Fruit fly (Drosophila melanogaster) whole organism, adult: ENCODE results near the gene Send1.

Source experiments
- CG11617 ChIP-seq: fragments of 200-800 bp; sonication (Bioruptor generic); optimal IDR thresholded peaks from 2 replicates; lab custom pipeline; 2017; ENCODE audit warnings: mild to moderate bottlenecking, missing biosample characterization, missing genetic modification reagents, missing genetic modification characterization
- CG12768 ChIP-seq: fragments of 200-800 bp; sonication (Bioruptor generic); optimal IDR thresholded peaks from 2 replicates; lab custom pipeline; 2017; ENCODE audit warnings: missing biosample characterization, missing genetic modification characterization, mild to moderate bottlenecking, moderate library complexity, missing genetic modification reagents
- CG14711 ChIP-seq: fragments of 200-800 bp; sonication (Bioruptor generic); optimal IDR thresholded peaks from 2 replicates; lab custom pipeline; 2018; ENCODE audit warnings: missing biosample characterization, mild to moderate bottlenecking, missing genetic modification characterization, moderate library complexity
- CG1620 ChIP-seq: fragments of 200-800 bp; sonication (Bioruptor generic); optimal IDR thresholded peaks from 2 replicates; lab custom pipeline; 2016; ENCODE audit warnings: missing biosample characterization, missing genetic modification characterization
- CG33017 ChIP-seq: fragments of 200-800 bp; sonication (Bioruptor generic); optimal IDR thresholded peaks from 2 replicates; lab custom pipeline; 2018; ENCODE audit warnings: missing biosample characterization, mild to moderate bottlenecking, missing genetic modification characterization, moderate library complexity
- CG5204 ChIP-seq: fragments of 200-800 bp; sonication (Bioruptor generic); optimal IDR thresholded peaks from 2 replicates; lab custom pipeline; 2016; ENCODE audit warnings: missing biosample characterization, missing genetic modification characterization
- CG7045 ChIP-seq: fragments of 200-800 bp; sonication (Bioruptor generic); optimal IDR thresholded peaks from 2 replicates; lab custom pipeline; 2017; ENCODE audit warnings: missing biosample characterization, mild to moderate bottlenecking, missing genetic modification characterization
- CG7101 ChIP-seq: fragments of 200-800 bp; sonication (Bioruptor generic); optimal IDR thresholded peaks from 2 replicates; lab custom pipeline; 2018; ENCODE audit warnings: missing biosample characterization, mild to moderate bottlenecking, missing genetic modification characterization, moderate library complexity
- Clk ChIP-seq: fragments of 200-800 bp; sonication (Bioruptor generic); optimal IDR thresholded peaks from 2 replicates; lab custom pipeline; 2017; ENCODE audit warnings: missing biosample characterization, missing genetic modification characterization
- Crg-1 ChIP-seq: fragments of 200-800 bp; sonication (Bioruptor generic); optimal IDR thresholded peaks from 2 replicates; lab custom pipeline; 2016; ENCODE audit warnings: missing biosample characterization, missing genetic modification characterization
- Hr96 ChIP-seq: fragments of 200-800 bp; sonication (Bioruptor generic); optimal IDR thresholded peaks from 2 replicates; lab custom pipeline; 2016; ENCODE audit warnings: missing biosample characterization, missing genetic modification characterization
- Mnt ChIP-seq: fragments of 200-800 bp; sonication (Bioruptor generic); optimal IDR thresholded peaks from 2 replicates; lab custom pipeline; 2016; ENCODE audit warnings: missing biosample characterization, mild to moderate bottlenecking, missing genetic modification characterization
- bab1 ChIP-seq: fragments of 200-800 bp; sonication (Bioruptor generic); optimal IDR thresholded peaks from 3 replicates; lab custom pipeline; 2019; ENCODE audit warnings: missing biosample characterization, mild to moderate bottlenecking, missing genetic modification characterization, moderate library complexity
- cic ChIP-seq: fragments of 200-800 bp; sonication (Bioruptor generic); optimal IDR thresholded peaks from 2 replicates; lab custom pipeline; 2017; ENCODE audit warnings: missing biosample characterization, mild to moderate bottlenecking, missing genetic modification characterization, moderate library complexity
- cnc ChIP-seq, 2 experiments: fragments of >200 bp; optimal IDR thresholded peaks; 2 replicates each; lab custom pipeline; 2017
- kay ChIP-seq: fragments of 200-800 bp; sonication (Bioruptor generic); peaks from one replicate; lab custom pipeline; 2016; ENCODE audit warnings: missing biosample characterization, missing genetic modification characterization, borderline replicate concordance
- ovo ChIP-seq: fragments of 200-800 bp; sonication (Bioruptor generic); optimal IDR thresholded peaks from 2 replicates; lab custom pipeline; 2016; ENCODE audit warnings: missing biosample characterization, missing genetic modification characterization
- pad ChIP-seq: fragments of 200-800 bp; sonication (Bioruptor generic); optimal IDR thresholded peaks from 3 replicates; lab custom pipeline; 2017; ENCODE audit warnings: missing biosample characterization, missing genetic modification characterization, mild to moderate bottlenecking, moderate library complexity, missing genetic modification reagents
- tj ChIP-seq: fragments of 200-800 bp; sonication (Bioruptor generic); optimal IDR thresholded peaks from 3 replicates; lab custom pipeline; 2017; ENCODE audit warnings: missing biosample characterization, mild to moderate bottlenecking, missing genetic modification characterization, moderate library complexity
- toe ChIP-seq: fragments of 200-800 bp; sonication (Bioruptor generic); optimal IDR thresholded peaks from 2 replicates; lab custom pipeline; 2016; ENCODE audit warnings: missing biosample characterization, missing genetic modification characterization

Send1 gene

DNA sequence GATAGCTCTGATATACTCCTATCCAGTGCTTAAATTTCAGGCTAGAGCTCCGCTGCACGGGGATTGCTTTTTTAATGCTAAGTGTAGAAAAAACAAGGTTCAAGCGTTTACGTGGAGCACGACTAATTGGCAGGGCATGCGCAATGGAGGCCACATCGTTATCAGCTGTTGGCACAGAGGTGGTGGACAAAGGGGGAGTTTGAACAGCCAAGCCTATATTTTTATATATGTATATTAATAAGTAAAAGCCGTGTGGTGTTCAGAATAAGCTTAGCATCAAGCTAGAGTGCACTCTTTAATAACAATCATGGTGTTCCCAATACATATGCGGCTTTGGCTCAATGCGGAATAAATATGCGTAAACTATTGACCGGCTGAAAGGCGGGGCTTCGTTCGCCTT, 42.4 kb downstream of the Send1 start, which contains the start of gene CG15385:
Gene CG15385, minus strand, starts transcription at position 94 of the 400 bp plus-strand sequence.
- no peak for TF ChIP-seq Hr96 (GFP tag; lab: Kevin White, UChicago)
- no peak for TF ChIP-seq CG14711 (tag; lab: Kevin White, UChicago)
- TF ChIP-seq CG7045 (GFP tag; lab: Kevin White, UChicago) = no peak
- no peak for TF ChIP-seq CG5204 (GFP tag; lab: Kevin White, UChicago)
- no peak for TF ChIP-seq CG1620 (GFP tag; lab: Kevin White, UChicago)
- no peak for TF ChIP-seq ovo
- TF ChIP-seq CG7101 = peak; percentile 10
- peak; percentile 51 for TF ChIP-seq CG12768
- TF ChIP-seq tj (GFP tag; lab: Kevin White, UChicago) = no peak
- TF ChIP-seq CG33017 (tag; lab: Kevin White, UChicago) = peak; percentile 47
- peak; percentile 61 for TF ChIP-seq cic (GFP tag; lab: Kevin White, UChicago)
- TF ChIP-seq kay (GFP tag; lab: Kevin White, UChicago) = no peak
- peak; percentile 2 for TF ChIP-seq Mnt (GFP tag; lab: Kevin White, UChicago)
- no peak for TF ChIP-seq bab1 (GFP tag; lab: Kevin White, UChicago)
- no peak for TF ChIP-seq pad (GFP tag; lab: Kevin White, UChicago)
- TF ChIP-seq Clk (GFP tag; lab: Kevin White, UChicago) = no peak
- no peak for TF ChIP-seq Crg-1 (GFP tag; lab: Kevin White, UChicago)
- no peak for TF ChIP-seq cnc (optimal IDR thresholded peaks at IDR 0.05; lab: Kevin White, UChicago)
- TF ChIP-seq CG11617 (GFP tag; lab: Kevin White, UChicago) = no peak
- TF ChIP-seq toe = no peak

DNA sequence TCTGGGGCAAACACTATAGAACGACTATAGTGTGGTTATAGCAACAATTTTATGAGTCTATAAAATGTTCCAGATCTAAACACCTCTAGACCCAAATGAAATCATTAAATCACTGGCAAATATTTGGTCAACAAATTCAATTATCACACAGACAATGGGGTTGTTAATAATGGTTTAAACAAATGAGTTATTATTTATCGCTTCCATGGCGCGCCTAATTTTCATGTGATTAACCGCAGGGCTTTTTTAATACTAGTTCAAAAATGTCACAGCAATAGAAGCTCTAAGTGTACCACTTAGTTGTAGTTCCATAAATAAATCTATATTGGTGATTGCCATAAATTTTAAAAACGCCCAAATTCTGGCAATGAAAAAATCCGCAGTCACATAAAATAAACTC, 45.8 kb downstream of the Send1 start, which contains the start of gene CG33124:
Gene CG33124, minus strand, starts transcription at position 101 of the 400 bp plus-strand sequence.
- TF ChIP-seq toe = no peak
- no peak for TF ChIP-seq Crg-1 (GFP tag; lab: Kevin White, UChicago)
- TF ChIP-seq tj (GFP tag; lab: Kevin White, UChicago) = no peak
- no peak for TF ChIP-seq kay (GFP tag; lab: Kevin White, UChicago)
- TF ChIP-seq pad (GFP tag; lab: Kevin White, UChicago) = no peak
- TF ChIP-seq Hr96 (GFP tag; lab: Kevin White, UChicago) = no peak
- no peak for TF ChIP-seq bab1 (GFP tag; lab: Kevin White, UChicago)
- TF ChIP-seq cnc (optimal IDR thresholded peaks at IDR 0.05; lab: Kevin White, UChicago) = no peak
- no peak for TF ChIP-seq CG11617 (GFP tag; lab: Kevin White, UChicago)
- no peak for TF ChIP-seq Clk (GFP tag; lab: Kevin White, UChicago)
- TF ChIP-seq Mnt (GFP tag; lab: Kevin White, UChicago) = no peak

DNA sequence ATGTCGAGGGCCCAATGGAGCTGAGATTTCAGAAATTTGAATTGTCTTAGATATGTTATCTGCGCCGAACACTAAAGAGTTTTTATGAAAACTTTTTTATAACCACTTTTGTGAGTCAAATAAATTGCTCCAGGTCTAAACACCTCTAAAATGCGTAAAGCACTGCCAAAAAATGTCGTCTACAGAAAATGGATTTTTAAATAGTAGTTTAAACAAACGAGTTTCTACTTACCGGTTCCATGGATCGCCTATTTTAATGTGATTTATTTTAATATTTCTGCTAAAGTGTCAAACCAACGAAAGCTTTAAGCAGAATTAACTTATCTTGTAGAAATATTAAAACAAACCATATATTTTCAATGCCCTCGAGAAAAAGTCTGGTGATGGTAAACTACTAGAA, 48.8 kb downstream of the Send1 start, which contains the start of gene CG31668:
Gene CG31668, minus strand, starts transcription at position 101 of the 400 bp plus-strand sequence.
- TF ChIP-seq bab1 (GFP tag; lab: Kevin White, UChicago) = no peak
- TF ChIP-seq cnc (optimal IDR thresholded peaks at IDR 0.05; lab: Kevin White, UChicago) = no peak
- TF ChIP-seq Clk (GFP tag; lab: Kevin White, UChicago) = no peak
- no peak for TF ChIP-seq tj (GFP tag; lab: Kevin White, UChicago)
- no peak for TF ChIP-seq CG7045 (GFP tag; lab: Kevin White, UChicago)
- no peak for TF ChIP-seq CG14711 (tag; lab: Kevin White, UChicago)
- no peak for TF ChIP-seq Crg-1 (GFP tag; lab: Kevin White, UChicago)
- TF ChIP-seq CG12768 = no peak
- no peak for TF ChIP-seq CG11617 (GFP tag; lab: Kevin White, UChicago)
